Fruit fly (Drosophila melanogaster) whole organism: ENCODE data around the gene CG15296.

Experiments
- CG8478 ChIP-seq: fragments of >200 bp; optimal IDR thresholded peaks from 2 replicates; lab custom pipeline; 2018; ENCODE audit warnings: inconsistent platforms
- EcR ChIP-seq, 2 experiments: fragments of >200 bp; optimal IDR thresholded peaks; 2 replicates each; lab custom pipeline; 2017; ENCODE audit warnings: missing biosample characterization in 2 of 2, missing genetic modification characterization in 2 of 2, missing genetic modification reagents in 2 of 2
- pan ChIP-seq: fragments of >200 bp; optimal IDR thresholded peaks from 2 replicates; lab custom pipeline; 2017
- psq ChIP-seq: fragments of >200 bp; optimal IDR thresholded peaks from 2 replicates; lab custom pipeline; 2017

DNA sequence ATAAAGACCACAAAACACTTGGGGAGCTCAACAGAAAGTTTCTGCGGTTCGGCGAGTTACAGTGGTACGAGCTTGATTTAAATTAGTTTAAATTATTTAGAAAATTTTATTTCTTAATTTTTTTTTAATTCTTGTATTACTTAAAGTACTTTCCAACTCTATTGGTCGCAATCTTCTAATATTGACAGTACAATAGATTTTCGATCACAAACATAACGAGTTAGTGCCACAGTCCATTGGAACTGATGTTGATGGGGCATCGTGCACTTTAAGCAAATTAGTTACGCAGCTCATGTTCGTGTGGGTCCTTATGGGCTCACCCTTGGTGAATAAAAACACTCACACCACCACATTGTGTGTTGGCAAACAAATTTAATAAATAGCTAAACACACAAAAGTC, 7.2 kb upstream of the CG15296 start:
- TF ChIP-seq pan (lab: Kevin White, UChicago): no peak
- TF ChIP-seq CG8478: no peak
- no peak for TF ChIP-seq EcR (GFP tag; optimal IDR thresholded peaks at IDR 0.05; lab: Kevin White, UChicago)
- no peak for TF ChIP-seq psq
